Worm (Caenorhabditis elegans) whole organism, L2 larva: ENCODE results near the gene M7.12.

Source experiments
- dmd-4 ChIP-seq: sonication (generic microtip); optimal IDR thresholded peaks from 2 replicates; lab custom pipeline; 2017; ENCODE audit warnings: missing biosample characterization, missing genetic modification characterization
- gmeb-1 ChIP-seq: fragments of 150-350 bp; optimal IDR thresholded peaks from 2 replicates; lab custom pipeline; 2014; ENCODE audit warnings: missing biosample characterization, missing genetic modification characterization
- lin-13 ChIP-seq: fragments of 150-350 bp; optimal IDR thresholded peaks from 2 replicates; lab custom pipeline; 2014; ENCODE audit warnings: missing biosample characterization, missing genetic modification reagents, missing genetic modification characterization
- mdl-1 ChIP-seq, 2 experiments: fragments of 150-350 bp in 1 of 2; sonication (generic microtip) in 1 of 2; optimal IDR thresholded peaks; 2 replicates each; lab custom pipeline; 2017; ENCODE audit warnings: missing biosample characterization in 2 of 2, missing genetic modification characterization in 2 of 2
- nhr-25 ChIP-seq: fragments of 150-350 bp; sonication (generic microtip); optimal IDR thresholded peaks from 3 replicates; lab custom pipeline; 2014; ENCODE audit warnings: missing biosample characterization, missing genetic modification characterization
- snpc-4 ChIP-seq: fragments of 150-350 bp; optimal IDR thresholded peaks from 2 replicates; lab custom pipeline; 2014; ENCODE audit warnings: missing biosample characterization, missing genetic modification characterization
- unc-55 ChIP-seq: fragments of 150-350 bp; sonication (generic microtip); optimal IDR thresholded peaks from 3 replicates; lab custom pipeline; 2014; ENCODE audit warnings: missing biosample characterization, missing genetic modification reagents, missing genetic modification characterization

DNA sequence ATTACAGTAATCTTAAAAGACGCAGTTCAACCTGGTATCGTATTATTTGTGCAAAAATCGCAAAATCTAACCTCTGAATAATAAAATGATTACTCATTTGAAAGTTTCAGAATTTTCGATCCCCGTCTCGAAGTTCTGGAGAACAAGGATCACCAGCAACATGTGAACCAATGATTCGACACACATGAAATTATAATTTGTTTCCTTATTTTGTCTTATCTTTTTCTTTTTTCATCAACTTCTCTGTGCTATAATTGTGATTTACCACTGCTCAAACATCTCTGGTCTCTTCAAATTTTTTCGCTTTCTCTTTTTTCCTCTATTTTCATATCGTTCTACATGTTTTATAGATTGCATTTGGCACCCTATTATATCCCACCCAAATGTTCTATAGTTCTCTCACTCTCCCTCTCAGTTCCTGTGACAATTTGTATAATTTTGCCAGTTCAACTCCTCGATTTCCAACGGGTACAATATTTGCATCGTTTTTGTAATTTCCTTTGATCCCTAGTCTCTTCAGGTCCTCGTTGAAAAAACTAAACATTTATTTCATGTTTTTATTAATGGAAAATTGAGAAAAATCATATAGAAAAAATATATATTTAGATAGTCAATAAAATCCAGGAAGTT, 34.7 kb downstream of the M7.12 start:
- TF ChIP-seq lin-13 (GFP tag; lab: Kevin White, UChicago) (no peak), nhr-25 (tag; lab: Kevin White, UChicago) (no peak), unc-55 (no peak), snpc-4 (tag; lab: Kevin White, UChicago) (no peak), dmd-4 (tag; lab: Kevin White, UChicago) (no peak), mdl-1 (tag; optimal IDR thresholded peaks at IDR 0.05; lab: Kevin White, UChicago) (no peak), gmeb-1 (no peak)
